Fruit fly (Drosophila melanogaster) whole organism, embryonic: ENCODE data around the gene CG31121.
A peak's percentile ranks its signal among the peaks of the same experiment; 100 is the strongest.

Source experiments
- Awh ChIP-seq: fragments of 200-800 bp; sonication (Bioruptor generic); IDR thresholded peaks from 2 replicates; pipeline ENCODE4, ENCODE4 v1.3.6; 2022; ENCODE audit warnings: missing biosample characterization, missing genetic modification characterization
- Bdp1 ChIP-seq: fragments of 200-800 bp; sonication (Bioruptor generic); optimal IDR thresholded peaks from 3 replicates; lab custom pipeline; 2016; ENCODE audit warnings: missing biosample characterization, missing genetic modification characterization
- CG1024 ChIP-seq: fragments of 200-800 bp; sonication (Bioruptor generic); IDR thresholded peaks from 2 replicates; pipeline ENCODE4 v1.3.6; 2022; ENCODE audit warnings: missing biosample characterization, missing genetic modification characterization
- CG10979 ChIP-seq: fragments of 200-800 bp; sonication (Bioruptor generic); optimal IDR thresholded peaks from 2 replicates; lab custom pipeline; 2018; ENCODE audit warnings: missing biosample characterization, mild to moderate bottlenecking, missing genetic modification characterization, moderate library complexity
- CG11456 ChIP-seq: fragments of 200-800 bp; sonication (Bioruptor generic); IDR thresholded peaks from 3 replicates; pipeline ENCODE4 v1.3.6; 2022; ENCODE audit warnings: missing biosample characterization, missing genetic modification characterization
- CG12155 ChIP-seq: fragments of 200-800 bp; sonication (Bioruptor generic); optimal IDR thresholded peaks from 3 replicates; lab custom pipeline; 2016; ENCODE audit warnings: missing biosample characterization, missing genetic modification characterization
- CG1233 ChIP-seq: fragments of 200-800 bp; sonication (Bioruptor generic); optimal IDR thresholded peaks from 4 replicates; lab custom pipeline; 2018; ENCODE audit warnings: missing biosample characterization, mild to moderate bottlenecking, missing genetic modification characterization
- CG12744 ChIP-seq: fragments of 200-800 bp; sonication (Bioruptor generic); optimal IDR thresholded peaks from 2 replicates; lab custom pipeline; 2016; ENCODE audit warnings: missing biosample characterization, missing genetic modification characterization
- CG15073 ChIP-seq: fragments of 200-800 bp; sonication (Bioruptor generic); optimal IDR thresholded peaks from 2 replicates; lab custom pipeline; 2016; ENCODE audit warnings: missing biosample characterization, missing genetic modification characterization
- CG2199 ChIP-seq: fragments of 200-800 bp; sonication (Bioruptor generic); IDR thresholded peaks from 3 replicates; pipeline ENCODE4 v1.3.6; 2022; ENCODE audit warnings: missing biosample characterization, missing genetic modification characterization
- CG3847 ChIP-seq: fragments of 200-800 bp; sonication (Bioruptor generic); IDR thresholded peaks from 2 replicates; pipeline ENCODE4 v1.3.6; 2022; ENCODE audit warnings: missing biosample characterization, missing genetic modification characterization
- CG4617 ChIP-seq: fragments of 200-800 bp; sonication (Bioruptor generic); optimal IDR thresholded peaks from 3 replicates; lab custom pipeline; 2016; ENCODE audit warnings: missing biosample characterization, missing genetic modification characterization, borderline replicate concordance
- CG4707 ChIP-seq: fragments of 200-800 bp; sonication (Bioruptor generic); optimal IDR thresholded peaks from 2 replicates; lab custom pipeline; 2018; ENCODE audit warnings: missing biosample characterization, mild to moderate bottlenecking, missing genetic modification characterization, moderate library complexity
- CG8281 ChIP-seq: fragments of 200-800 bp; sonication (Bioruptor generic); optimal IDR thresholded peaks from 2 replicates; lab custom pipeline; 2018; ENCODE audit warnings: missing biosample characterization, mild to moderate bottlenecking, missing genetic modification characterization, moderate library complexity
- CG8359 ChIP-seq: fragments of 200-800 bp; sonication (Bioruptor generic); optimal IDR thresholded peaks from 2 replicates; lab custom pipeline; 2017; ENCODE audit warnings: missing biosample characterization, mild to moderate bottlenecking, missing genetic modification characterization, borderline replicate concordance
- CoRest ChIP-seq: fragments of 200-800 bp; sonication (Bioruptor generic); optimal IDR thresholded peaks from 3 replicates; lab custom pipeline; 2018; ENCODE audit warnings: missing biosample characterization, mild to moderate bottlenecking, missing genetic modification characterization, moderate library complexity
- Drgx ChIP-seq: fragments of 200-800 bp; sonication (Bioruptor generic); IDR thresholded peaks from 2 replicates; pipeline ENCODE4 v1.3.6; 2022; ENCODE audit warnings: missing biosample characterization, missing genetic modification characterization
- HLH3B ChIP-seq: fragments of 200-800 bp; sonication (Bioruptor generic); IDR thresholded peaks from 2 replicates; pipeline ENCODE4 v1.3.6; 2022; ENCODE audit warnings: missing biosample characterization, missing genetic modification characterization
- HLH4C ChIP-seq: fragments of 200-800 bp; sonication (Bioruptor generic); IDR thresholded peaks from 3 replicates; pipeline ENCODE4 v1.3.6; 2022; ENCODE audit warnings: missing biosample characterization, missing genetic modification characterization; ENCODE audit not compliant: partially characterized antibody
- HLHmδ ChIP-seq: fragments of 200-800 bp; sonication (Bioruptor generic); optimal IDR thresholded peaks from 2 replicates; lab custom pipeline; 2018; ENCODE audit warnings: missing biosample characterization, mild to moderate bottlenecking, missing genetic modification characterization, moderate library complexity
- HmgD ChIP-seq: fragments of 200-800 bp; sonication (Bioruptor generic); optimal IDR thresholded peaks from 3 replicates; lab custom pipeline; 2016; ENCODE audit warnings: missing biosample characterization, missing genetic modification characterization
- HmgZ ChIP-seq: fragments of 200-800 bp; sonication (Bioruptor generic); optimal IDR thresholded peaks from 2 replicates; lab custom pipeline; 2018; ENCODE audit warnings: missing biosample characterization, mild to moderate bottlenecking, missing genetic modification characterization
- Hmr ChIP-seq: fragments of 200-800 bp; sonication (Bioruptor generic); optimal IDR thresholded peaks from 3 replicates; lab custom pipeline; 2017; ENCODE audit warnings: mild to moderate bottlenecking, missing biosample characterization, missing genetic modification reagents, missing genetic modification characterization
- Hr39 ChIP-seq: fragments of >200 bp; optimal IDR thresholded peaks from 2 replicates; lab custom pipeline; 2017
- Jarid2 ChIP-seq: fragments of 200-800 bp; sonication (Bioruptor generic); optimal IDR thresholded peaks from 3 replicates; lab custom pipeline; 2017; ENCODE audit warnings: mild to moderate bottlenecking, missing biosample characterization, missing genetic modification reagents, missing genetic modification characterization
- Lhr ChIP-seq: fragments of 200-800 bp; sonication (Bioruptor generic); optimal IDR thresholded peaks from 3 replicates; lab custom pipeline; 2017; ENCODE audit warnings: mild to moderate bottlenecking, missing biosample characterization, missing genetic modification reagents, missing genetic modification characterization
- Lpt ChIP-seq: fragments of >200 bp; optimal IDR thresholded peaks from 2 replicates; lab custom pipeline; 2018; ENCODE audit warnings: missing biosample characterization, missing genetic modification characterization
- MBD-R2 ChIP-seq: fragments of 200-800 bp; sonication (Bioruptor generic); IDR thresholded peaks from 2 replicates; pipeline ENCODE4 v1.3.6; 2022; ENCODE audit warnings: missing biosample characterization, missing genetic modification characterization
- Max ChIP-seq: fragments of 200-800 bp; sonication (Bioruptor generic); optimal IDR thresholded peaks from 2 replicates; lab custom pipeline; 2016; ENCODE audit warnings: missing biosample characterization, mild to moderate bottlenecking, missing genetic modification characterization
- Myb ChIP-seq: fragments of 200-800 bp; sonication (Bioruptor generic); optimal IDR thresholded peaks from 2 replicates; lab custom pipeline; 2016; ENCODE audit warnings: missing biosample characterization, missing genetic modification characterization
- NC2α ChIP-seq: fragments of 200-800 bp; sonication (Bioruptor generic); optimal IDR thresholded peaks from 2 replicates; lab custom pipeline; 2016; ENCODE audit warnings: missing biosample characterization, missing genetic modification characterization
- Opbp ChIP-seq: fragments of 200-800 bp; sonication (Bioruptor generic); IDR thresholded peaks from 3 replicates; pipeline ENCODE4 v1.3.6; 2022; ENCODE audit warnings: missing biosample characterization, missing genetic modification characterization; ENCODE audit not compliant: partially characterized antibody
- Pdp1 ChIP-seq, 2 experiments: fragments of 200-800 bp; sonication (Bioruptor generic); optimal IDR thresholded peaks; 3 replicates each; lab custom pipeline; 2016; ENCODE audit warnings: missing biosample characterization in 2 of 2, missing genetic modification characterization in 2 of 2, mild to moderate bottlenecking in 1 of 2, moderate library complexity in 1 of 2
- Ptx1 ChIP-seq: fragments of 200-800 bp; sonication (Bioruptor generic); IDR thresholded peaks from 2 replicates; pipeline ENCODE4 v1.3.6; 2022; ENCODE audit warnings: missing biosample characterization, missing genetic modification characterization
- Rfx ChIP-seq: fragments of 200-800 bp; sonication (Bioruptor generic); IDR thresholded peaks from 2 replicates; pipeline ENCODE4 v1.3.6; 2022; ENCODE audit warnings: missing biosample characterization, missing genetic modification characterization
- Taf1 ChIP-seq: fragments of 200-800 bp; sonication (Bioruptor generic); IDR thresholded peaks from 2 replicates; pipeline ENCODE4 v1.3.6; 2022; ENCODE audit warnings: missing biosample characterization, missing genetic modification characterization
- al ChIP-seq: fragments of 200-800 bp; sonication (Bioruptor generic); IDR thresholded peaks from 2 replicates; pipeline ENCODE4 v1.3.6; 2022; ENCODE audit warnings: missing biosample characterization, missing genetic modification characterization
- ato ChIP-seq: fragments of 200-800 bp; sonication (Bioruptor generic); IDR thresholded peaks from 2 replicates; pipeline ENCODE4 v1.3.6; 2022; ENCODE audit warnings: missing biosample characterization, missing genetic modification characterization; ENCODE audit not compliant: partially characterized antibody
- cwo ChIP-seq: fragments of 200-800 bp; sonication (Bioruptor generic); optimal IDR thresholded peaks from 3 replicates; lab custom pipeline; 2017; ENCODE audit warnings: missing biosample characterization, missing genetic modification characterization, mild to moderate bottlenecking, moderate library complexity, missing genetic modification reagents
- dan ChIP-seq: fragments of 200-800 bp; sonication (Bioruptor generic); IDR thresholded peaks from 2 replicates; pipeline ENCODE4 v1.3.6; 2022; ENCODE audit warnings: missing biosample characterization, missing genetic modification characterization
- ewg ChIP-seq: fragments of 200-800 bp; sonication (Bioruptor generic); optimal IDR thresholded peaks from 3 replicates; lab custom pipeline; 2017; ENCODE audit warnings: mild to moderate bottlenecking, missing biosample characterization, missing genetic modification reagents, missing genetic modification characterization
- gcm2 ChIP-seq: fragments of 200-800 bp; sonication (Bioruptor generic); optimal IDR thresholded peaks from 2 replicates; lab custom pipeline; 2016; ENCODE audit warnings: missing biosample characterization, missing genetic modification characterization
- hth ChIP-seq: fragments of >200 bp; optimal IDR thresholded peaks from 2 replicates; lab custom pipeline; 2017; ENCODE audit warnings: inconsistent platforms
- pb ChIP-seq: fragments of 200-800 bp; sonication (Bioruptor generic); optimal IDR thresholded peaks from 3 replicates; lab custom pipeline; 2016; ENCODE audit warnings: missing biosample characterization, missing genetic modification characterization
- pfk ChIP-seq: fragments of 200-800 bp; sonication (Bioruptor generic); optimal IDR thresholded peaks from 2 replicates; lab custom pipeline; 2018; ENCODE audit warnings: missing biosample characterization, mild to moderate bottlenecking, missing genetic modification characterization, moderate library complexity
- repo ChIP-seq: fragments of 200-800 bp; sonication (Bioruptor generic); optimal IDR thresholded peaks from 2 replicates; lab custom pipeline; 2016; ENCODE audit warnings: missing biosample characterization, missing genetic modification characterization
- salm ChIP-seq: fragments of 200-800 bp; sonication (Bioruptor generic); optimal IDR thresholded peaks from 2 replicates; lab custom pipeline; 2018; ENCODE audit warnings: missing biosample characterization, mild to moderate bottlenecking, missing genetic modification characterization
- sd ChIP-seq: fragments of 200-800 bp; sonication (Bioruptor generic); optimal IDR thresholded peaks from 3 replicates; lab custom pipeline; 2018; ENCODE audit warnings: missing biosample characterization, mild to moderate bottlenecking, missing genetic modification characterization, moderate library complexity
- ssp ChIP-seq: fragments of 200-800 bp; sonication (Bioruptor generic); IDR thresholded peaks from 2 replicates; pipeline ENCODE4 v1.3.6; 2022; ENCODE audit warnings: missing biosample characterization, missing genetic modification characterization
- tio ChIP-seq: fragments of 200-800 bp; sonication (Bioruptor generic); optimal IDR thresholded peaks from 2 replicates; lab custom pipeline; 2017; ENCODE audit warnings: missing biosample characterization, missing genetic modification characterization, inconsistent platforms

CG31121 gene

DNA sequence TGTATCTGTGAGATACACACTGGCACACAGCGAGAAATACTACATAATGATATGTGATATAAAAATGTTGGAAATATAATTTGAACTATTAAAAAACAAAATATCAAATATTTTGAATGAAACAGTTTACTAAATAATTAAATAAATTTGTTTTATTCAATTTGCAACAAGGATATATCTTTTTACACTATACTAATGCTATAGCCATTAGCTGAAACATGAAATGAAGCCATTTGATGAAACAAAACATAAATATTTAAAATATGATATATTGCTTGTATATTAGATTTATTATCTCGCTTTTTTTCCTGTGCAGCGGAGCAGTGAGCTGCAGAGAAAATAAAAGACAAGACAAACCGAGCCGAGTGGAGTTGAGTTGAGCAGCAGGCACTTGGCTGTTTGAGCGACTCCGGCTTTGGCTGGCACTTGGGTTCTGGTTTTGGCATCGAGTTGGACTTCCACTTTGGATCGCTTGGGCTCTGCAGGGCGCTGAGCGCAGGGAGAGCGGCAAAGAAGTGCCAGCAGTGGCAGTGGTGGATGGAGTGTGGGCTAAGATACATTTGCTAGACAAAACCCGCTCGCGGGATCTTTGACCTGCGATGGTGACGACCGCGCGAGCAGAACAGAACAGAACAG lies 967 bp downstream of the CG31121 start (continued):
- TF ChIP-seq CG3847 (peak; percentile 47; the same call in 1 of the 2 replicates), Drgx (GFP tag; lab: Robert Waterston, UW) (peak; percentile 84), Myb (GFP tag; lab: Kevin White, UChicago) (no peak), CG8281 (tag; lab: Kevin White, UChicago) (peak; percentile 58), CG2199 (GFP tag; lab: Robert Waterston, UW) (no peak), repo (GFP tag; lab: Kevin White, UChicago) (no peak), CG12155 (peak; percentile 53), Jarid2 (peak; percentile 38), dan (GFP tag; lab: Robert Waterston, UW) (no peak), CG4707 (GFP tag; lab: Kevin White, UChicago) (no peak), HmgD (no peak), Rfx (GFP tag; lab: Robert Waterston, UW) (peak; percentile 54), CG4617 (GFP tag; lab: Kevin White, UChicago) (no peak), Lhr (GFP tag; lab: Kevin White, UChicago) (peak; percentile 32), cwo (GFP tag; lab: Kevin White, UChicago) (peak; percentile 73), al (GFP tag; lab: Robert Waterston, UW) (peak; percentile 51; the same call in 1 of the 2 replicates), HLH3B (GFP tag; lab: Robert Waterston, UW) (peak; percentile 71), Lpt (no peak), gcm2 (GFP tag; lab: Kevin White, UChicago) (no peak), pb (GFP tag; lab: Kevin White, UChicago) (no peak), CG15073 (GFP tag; lab: Kevin White, UChicago) (no peak), Hr39 (no peak), salm (peak; percentile 79), HmgZ (tag; lab: Kevin White, UChicago) (peak; percentile 11), CG11456 (GFP tag; lab: Robert Waterston, UW) (no peak), Max (peak; percentile 54), CG8359 (GFP tag; lab: Kevin White, UChicago) (peak; percentile 58), hth (lab: Kevin White, UChicago) (no peak), tio (GFP tag; lab: Kevin White, UChicago) (no peak), Bdp1 (GFP tag; lab: Kevin White, UChicago) (no peak), Hmr (GFP tag; lab: Kevin White, UChicago) (peak; percentile 66), ssp (GFP tag; lab: Robert Waterston, UW) (peak; percentile 55), CG12744 (GFP tag; lab: Kevin White, UChicago) (no peak), sd (tag; lab: Kevin White, UChicago) (peak; percentile 36), CG10979 (peak; percentile 95), NC2α (no peak), CG1233 (GFP tag; lab: Kevin White, UChicago) (peak; percentile 74), CG1024 (GFP tag; lab: Robert Waterston, UW) (0 out of 2 replicates have a peak, but pooled peaks have one; percentile 2), Taf1 (GFP tag; lab: Robert Waterston, UW) (no peak), pfk (no peak), MBD-R2 (GFP tag; lab: Robert Waterston, UW) (no peak; the same call in 1 of the 2 replicates), ato (GFP tag; lab: Robert Waterston, UW) (0 out of 2 replicates have a peak, but pooled peaks have one; percentile 13), Ptx1 (GFP tag; lab: Robert Waterston, UW) (peak; percentile 82), CoRest (peak; percentile 91), ewg (GFP tag; lab: Kevin White, UChicago) (peak; percentile 31), HLH4C (GFP tag; lab: Robert Waterston, UW) (no peak), Opbp (GFP tag; lab: Robert Waterston, UW) (no peak), HLHmδ (no peak), Awh (GFP tag; lab: Robert Waterston, UW) (peak; percentile 36; the same call in 1 of the 2 replicates), Pdp1 (GFP tag; optimal IDR thresholded peaks at IDR 0.05; lab: Kevin White, UChicago) (peak in 1 of 2 experiments; percentile 5)
